Worm (Caenorhabditis elegans) whole organism, L4 larva: ENCODE data around the gene ugt-43.

ENCODE experiments used
- D1046.2 ChIP-seq: fragments of 200-800 bp; sonication (Bioruptor generic); IDR thresholded peaks from 2 replicates; pipeline ENCODE4 v1.3.6; 2022; ENCODE audit warnings: missing genetic modification characterization, missing compliant biosample characterization
- F10B5.3 ChIP-seq: sonication (generic microtip); optimal IDR thresholded peaks from 2 replicates; lab custom pipeline; 2016; ENCODE audit warnings: mild to moderate bottlenecking, missing genetic modification characterization, missing compliant biosample characterization
- F37D6.2 ChIP-seq: sonication (generic microtip); optimal IDR thresholded peaks from 2 replicates; lab custom pipeline; 2016; ENCODE audit warnings: mild to moderate bottlenecking, missing genetic modification characterization, missing compliant biosample characterization
- F49E8.2 ChIP-seq: sonication (generic microtip); optimal IDR thresholded peaks from 2 replicates; lab custom pipeline; 2016; ENCODE audit warnings: missing compliant biosample characterization, mild to moderate bottlenecking, missing genetic modification characterization, borderline replicate concordance
- R02D3.7 ChIP-seq: fragments of 150-350 bp; sonication (generic microtip); optimal IDR thresholded peaks from 3 replicates; lab custom pipeline; 2014; ENCODE audit warnings: missing biosample characterization, missing genetic modification characterization
- T26A8.4 ChIP-seq: fragments of 200-800 bp; sonication (Bioruptor generic); IDR thresholded peaks from 2 replicates; pipeline ENCODE4 v1.3.6; 2022; ENCODE audit warnings: missing genetic modification characterization, missing compliant biosample characterization
- Y105C5A.15 ChIP-seq: fragments of 200-800 bp; sonication (Bioruptor generic); IDR thresholded peaks from 2 replicates; pipeline ENCODE4 v1.3.6; 2022; ENCODE audit warnings: missing genetic modification characterization, missing compliant biosample characterization
- ZK337.2 ChIP-seq: fragments of 200-800 bp; sonication (Bioruptor generic); IDR thresholded peaks from 2 replicates; pipeline ENCODE4 v1.3.6; 2022; ENCODE audit warnings: missing genetic modification reagents, missing genetic modification characterization, missing compliant biosample characterization
- aha-1 ChIP-seq: fragments of 150-350 bp; peaks from one replicate; lab custom pipeline; 2014; ENCODE audit warnings: missing biosample characterization, missing genetic modification characterization
- arid-1 ChIP-seq: fragments of 200-800 bp; sonication (Bioruptor generic); conservative IDR thresholded peaks from 2 replicates; pipeline ENCODE4 v1.3.6; 2022; ENCODE audit warnings: missing genetic modification reagents, missing genetic modification characterization, missing compliant biosample characterization
- ceh-28 ChIP-seq: fragments of 150-350 bp; optimal IDR thresholded peaks from 2 replicates; lab custom pipeline; 2014; ENCODE audit warnings: missing biosample characterization, missing genetic modification reagents, missing genetic modification characterization
- ceh-82 ChIP-seq: sonication (generic microtip); optimal IDR thresholded peaks from 2 replicates; lab custom pipeline; 2017; ENCODE audit warnings: missing biosample characterization, missing genetic modification characterization
- daf-16 ChIP-seq, 3 experiments: sonication (generic microtip); optimal IDR thresholded peaks; 2 replicates each; lab custom pipeline; 2016 to 2017; ENCODE audit warnings: missing genetic modification characterization in 3 of 3, missing genetic modification reagents in 3 of 3, mild to moderate bottlenecking in 2 of 3, missing compliant biosample characterization in 2 of 3, missing biosample characterization in 1 of 3, moderate library complexity in 1 of 3
- daf-8 ChIP-seq: fragments of 200-800 bp; sonication (Bioruptor generic); IDR thresholded peaks from 2 replicates; pipeline ENCODE4 v1.3.6; 2022; ENCODE audit warnings: missing genetic modification characterization, missing compliant biosample characterization
- dpl-1 ChIP-seq: fragments of 150-350 bp; optimal IDR thresholded peaks from 2 replicates; lab custom pipeline; 2014; ENCODE audit warnings: missing biosample characterization, missing genetic modification reagents, missing genetic modification characterization
- dve-1 ChIP-seq: sonication (generic microtip); optimal IDR thresholded peaks from 2 replicates; lab custom pipeline; 2017; ENCODE audit warnings: antibody characterized with exemption, mild to moderate bottlenecking, missing genetic modification characterization, missing compliant biosample characterization; ENCODE audit not compliant: insufficient read depth
- fkh-10 ChIP-seq: fragments of 150-350 bp; optimal IDR thresholded peaks from 2 replicates; lab custom pipeline; 2014; ENCODE audit warnings: missing biosample characterization, missing genetic modification reagents, missing genetic modification characterization
- fos-1 ChIP-seq: fragments of 150-350 bp; optimal IDR thresholded peaks from 2 replicates; lab custom pipeline; 2014; ENCODE audit warnings: missing biosample characterization, missing genetic modification characterization
- hlh-11 ChIP-seq: fragments of 200-800 bp; sonication (Bioruptor generic); optimal IDR thresholded peaks from 2 replicates; lab custom pipeline; 2018; ENCODE audit warnings: mild to moderate bottlenecking, missing genetic modification characterization, missing compliant biosample characterization
- hlh-30 ChIP-seq: sonication (generic microtip); optimal IDR thresholded peaks from 2 replicates; lab custom pipeline; 2017; ENCODE audit warnings: antibody characterized with exemption, mild to moderate bottlenecking, missing genetic modification characterization, missing compliant biosample characterization; ENCODE audit not compliant: insufficient read depth
- lim-7 ChIP-seq: fragments of 200-800 bp; sonication (Bioruptor generic); IDR thresholded peaks from 2 replicates; pipeline ENCODE4 v1.3.6; 2022; ENCODE audit warnings: missing genetic modification characterization, missing compliant biosample characterization
- lsy-2 ChIP-seq, 2 experiments: fragments of 150-350 bp in 1 of 2; sonication (generic microtip) in 1 of 2; optimal IDR thresholded peaks; 2 replicates each; lab custom pipeline; 2014 to 2017; ENCODE audit warnings: missing biosample characterization in 2 of 2, missing genetic modification characterization in 2 of 2
- mes-2 ChIP-seq: sonication (generic microtip); optimal IDR thresholded peaks from 2 replicates; lab custom pipeline; 2016; ENCODE audit warnings: missing genotype, mild to moderate bottlenecking, missing genetic modification characterization, missing compliant biosample characterization; ENCODE audit not compliant: poor library complexity, severe bottlenecking
- nhr-10 ChIP-seq: fragments of 150-350 bp; optimal IDR thresholded peaks from 2 replicates; lab custom pipeline; 2014; ENCODE audit warnings: missing biosample characterization, missing genetic modification characterization
- nhr-102 ChIP-seq: sonication (generic microtip); optimal IDR thresholded peaks from 2 replicates; lab custom pipeline; 2016; ENCODE audit warnings: mild to moderate bottlenecking, missing genetic modification characterization, moderate library complexity, missing compliant biosample characterization
- nhr-11 ChIP-seq: fragments of 150-350 bp; optimal IDR thresholded peaks from 2 replicates; lab custom pipeline; 2014; ENCODE audit warnings: missing biosample characterization, missing genetic modification characterization
- nhr-28 ChIP-seq: fragments of 150-350 bp; optimal IDR thresholded peaks from 2 replicates; lab custom pipeline; 2014; ENCODE audit warnings: missing biosample characterization, missing genetic modification characterization
- nhr-41 ChIP-seq: fragments of 200-800 bp; sonication (Bioruptor generic); IDR thresholded peaks from 2 replicates; pipeline ENCODE4 v1.3.6; 2022; ENCODE audit warnings: missing genetic modification reagents, missing genetic modification characterization, missing compliant biosample characterization
- nhr-42 ChIP-seq: fragments of 200-800 bp; sonication (Bioruptor generic); IDR thresholded peaks from 2 replicates; pipeline ENCODE4 v1.3.6; 2022; ENCODE audit warnings: missing genetic modification characterization, missing compliant biosample characterization
- nhr-48 ChIP-seq: sonication (generic microtip); optimal IDR thresholded peaks from 2 replicates; lab custom pipeline; 2016; ENCODE audit warnings: mild to moderate bottlenecking, missing genetic modification characterization, missing compliant biosample characterization
- nhr-6 ChIP-seq: fragments of 150-350 bp; optimal IDR thresholded peaks from 2 replicates; lab custom pipeline; 2014; ENCODE audit warnings: missing biosample characterization, missing genetic modification characterization
- nhr-77 ChIP-seq: fragments of 150-350 bp; optimal IDR thresholded peaks from 2 replicates; lab custom pipeline; 2014; ENCODE audit warnings: missing biosample characterization, missing genetic modification characterization
- pha-4 ChIP-seq, 2 experiments: fragments of 150-350 bp in 1 of 2; fragments of 200-800 bp in 1 of 2; sonication (Bioruptor generic) in 1 of 2; IDR thresholded peaks in 1 of 2; optimal IDR thresholded peaks in 1 of 2; 2 replicates each; pipeline versions ENCODE4 v1.3.6 to Lab custom; 2014 to 2022; ENCODE audit warnings: missing genetic modification characterization in 2 of 2, missing genetic modification reagents in 2 of 2, missing biosample characterization in 1 of 2, missing compliant biosample characterization in 1 of 2
- php-3 ChIP-seq: fragments of 200-800 bp; sonication (Bioruptor generic); IDR thresholded peaks from 2 replicates; pipeline ENCODE4 v1.3.6; 2022; ENCODE audit warnings: missing genetic modification reagents, missing genetic modification characterization, missing compliant biosample characterization
- pqm-1 ChIP-seq: sonication (generic microtip); optimal IDR thresholded peaks from 2 replicates; lab custom pipeline; 2017; ENCODE audit warnings: missing biosample characterization, missing genetic modification characterization
- rbr-2 ChIP-seq: sonication (generic microtip); optimal IDR thresholded peaks from 2 replicates; lab custom pipeline; 2016; ENCODE audit warnings: missing genotype, missing genetic modification characterization, missing compliant biosample characterization
- snpc-4 ChIP-seq: fragments of 150-350 bp; optimal IDR thresholded peaks from 2 replicates; lab custom pipeline; 2014; ENCODE audit warnings: missing biosample characterization, missing genetic modification characterization
- spr-1 ChIP-seq: sonication (generic microtip); optimal IDR thresholded peaks from 2 replicates; lab custom pipeline; 2016; ENCODE audit warnings: mild to moderate bottlenecking, missing genetic modification characterization, missing compliant biosample characterization
- unc-39 ChIP-seq: sonication (generic microtip); optimal IDR thresholded peaks from 2 replicates; lab custom pipeline; 2017; ENCODE audit warnings: missing biosample characterization, missing genetic modification characterization
- vab-7 ChIP-seq: fragments of 200-800 bp; sonication (Bioruptor generic); IDR thresholded peaks from 2 replicates; pipeline ENCODE4 v1.3.6; 2022; ENCODE audit warnings: missing genetic modification reagents, missing genetic modification characterization, missing compliant biosample characterization

The ugt-43 gene

ce11 chrIV:10425129-10425528, 39.3 kb upstream of the ugt-43 start (continued):
- TF ChIP-seq hlh-11: no peak
- TF ChIP-seq nhr-11 (tag; lab: Kevin White, UChicago): no peak
- TF ChIP-seq dpl-1 (GFP tag; lab: Kevin White, UChicago): no peak
- TF ChIP-seq aha-1 (tag; lab: Kevin White, UChicago): peak; percentile 82
- no peak for TF ChIP-seq nhr-102 (tag; lab: Kevin White, UChicago)
- peak; percentile 27 for TF ChIP-seq nhr-28 (tag; lab: Kevin White, UChicago)
- no peak for TF ChIP-seq nhr-41 (GFP tag; lab: Robert Waterston, UW)
- TF ChIP-seq D1046.2 (GFP tag; lab: Robert Waterston, UW): no peak
- TF ChIP-seq unc-39 (tag; lab: Kevin White, UChicago): no peak
- TF ChIP-seq php-3: no peak
- TF ChIP-seq nhr-42 (GFP tag; lab: Robert Waterston, UW): no peak
- no peak for TF ChIP-seq pha-4 (GFP tag; IDR thresholded peaks at IDR 0.05; lab: Robert Waterston, UW)
- no peak for TF ChIP-seq pha-4 (tag; optimal IDR thresholded peaks at IDR 0.05; lab: Kevin White, UChicago)
- TF ChIP-seq T26A8.4 (GFP tag; lab: Robert Waterston, UW): no peak
- no peak for TF ChIP-seq F49E8.2
- TF ChIP-seq nhr-10 (tag; lab: Kevin White, UChicago): no peak
- TF ChIP-seq ceh-82 (tag; lab: Kevin White, UChicago): no peak
- peak; percentile 42 for TF ChIP-seq nhr-6
- no peak for TF ChIP-seq vab-7
- no peak for TF ChIP-seq lim-7 (GFP tag; lab: Robert Waterston, UW)
- TF ChIP-seq nhr-77 (tag; lab: Kevin White, UChicago): no peak
- no peak for TF ChIP-seq nhr-48 (tag; lab: Kevin White, UChicago)
- TF ChIP-seq snpc-4: no peak
- no peak for TF ChIP-seq lsy-2 (tag; optimal IDR thresholded peaks at IDR 0.05; lab: Kevin White, UChicago)
- TF ChIP-seq F10B5.3 (tag; lab: Kevin White, UChicago): no peak
- no peak for TF ChIP-seq Y105C5A.15 (GFP tag; lab: Robert Waterston, UW)
- TF ChIP-seq daf-8 (GFP tag; lab: Robert Waterston, UW): no peak
- no peak for TF ChIP-seq arid-1 (GFP tag; lab: Robert Waterston, UW)
- TF ChIP-seq fkh-10 (GFP tag; lab: Kevin White, UChicago): no peak
- TF ChIP-seq F37D6.2: no peak

- TF ChIP-seq ceh-82 (tag; lab: Kevin White, UChicago) (no peak), spr-1 (tag; lab: Kevin White, UChicago) (no peak), fos-1 (tag; lab: Kevin White, UChicago) (no peak), daf-16 (GFP tag; optimal IDR thresholded peaks at IDR 0.05; lab: Kevin White, UChicago) (no peak), daf-16 (tag; optimal IDR thresholded peaks at IDR 0.05; lab: Kevin White, UChicago) (peak; percentile 50), dve-1 (tag; lab: Kevin White, UChicago) (no peak), pqm-1 (tag; lab: Kevin White, UChicago) (peak; percentile 15), nhr-28 (tag; lab: Kevin White, UChicago) (peak; percentile 29), daf-8 (GFP tag; lab: Robert Waterston, UW) (no peak), rbr-2 (tag; lab: Kevin White, UChicago) (no peak), hlh-30 (tag; lab: Kevin White, UChicago) (peak; percentile 24), ZK337.2 (GFP tag; lab: Robert Waterston, UW) (no peak), F10B5.3 (tag; lab: Kevin White, UChicago) (no peak)
Measured at ce11 chrIV:10429129-10429528, 35.3 kb upstream of the ugt-43 start, which contains the start of gene F13B12.2. F13B12.2 (minus strand) TSS chrIV:10429130.

ce11 chrIV:10430507-10430906, 33.9 kb upstream of the ugt-43 start:
- no peak for TF ChIP-seq ceh-28 (tag; lab: Kevin White, UChicago)
- no peak for TF ChIP-seq mes-2 (tag; lab: Kevin White, UChicago)
- TF ChIP-seq R02D3.7 (tag; lab: Kevin White, UChicago): no peak
- peak; percentile 56 for TF ChIP-seq aha-1 (tag; lab: Kevin White, UChicago)
